Worm (Caenorhabditis elegans) whole organism, L3 larva: ENCODE measurements around the gene C55A6.1.

Experiments
- R02D3.7 ChIP-seq: fragments of 150-350 bp; optimal IDR thresholded peaks from 2 replicates; lab custom pipeline; 2014; ENCODE audit warnings: missing biosample characterization, missing genetic modification characterization
- ZK546.5 ChIP-seq: sonication (generic microtip); optimal IDR thresholded peaks from 2 replicates; lab custom pipeline; 2017; ENCODE audit warnings: missing biosample characterization, missing genetic modification characterization
- ama-1 ChIP-seq: fragments of 150-350 bp; optimal IDR thresholded peaks from 2 replicates; lab custom pipeline; 2018
- ceh-9 ChIP-seq: sonication (generic microtip); optimal IDR thresholded peaks from 2 replicates; lab custom pipeline; 2018; ENCODE audit warnings: missing biosample characterization, missing genetic modification characterization
- daf-12 ChIP-seq: fragments of 150-350 bp; optimal IDR thresholded peaks from 2 replicates; lab custom pipeline; 2014; ENCODE audit warnings: missing biosample characterization, missing genetic modification reagents, missing genetic modification characterization
- egl-27 ChIP-seq: sonication (generic microtip); optimal IDR thresholded peaks from 4 replicates; lab custom pipeline; 2017; ENCODE audit warnings: missing biosample characterization, missing genetic modification reagents, missing genetic modification characterization
- egl-5 ChIP-seq: fragments of 150-350 bp; optimal IDR thresholded peaks from 2 replicates; lab custom pipeline; 2017; ENCODE audit warnings: missing biosample characterization, missing genetic modification reagents, missing genetic modification characterization, inconsistent platforms
- elt-1 ChIP-seq: fragments of 150-350 bp; optimal IDR thresholded peaks from 2 replicates; lab custom pipeline; 2014; ENCODE audit warnings: missing biosample characterization, missing genetic modification characterization
- fkh-2 ChIP-seq: fragments of 150-350 bp; optimal IDR thresholded peaks from 2 replicates; lab custom pipeline; 2014; ENCODE audit warnings: missing biosample characterization, missing genetic modification reagents, missing genetic modification characterization
- jun-1 ChIP-seq: fragments of 150-350 bp; optimal IDR thresholded peaks from 2 replicates; lab custom pipeline; 2014; ENCODE audit warnings: missing biosample characterization, missing genetic modification reagents, missing genetic modification characterization
- lin-15B ChIP-seq: fragments of 150-350 bp; optimal IDR thresholded peaks from 2 replicates; lab custom pipeline; 2014; ENCODE audit warnings: missing biosample characterization, missing genetic modification characterization
- mdl-1 ChIP-seq: fragments of 150-350 bp; optimal IDR thresholded peaks from 2 replicates; lab custom pipeline; 2014; ENCODE audit warnings: missing biosample characterization, missing genetic modification characterization
- mml-1 ChIP-seq: fragments of 150-350 bp; sonication (generic microtip); optimal IDR thresholded peaks from 3 replicates; lab custom pipeline; 2014; ENCODE audit warnings: missing biosample characterization, missing genetic modification characterization
- nfya-1 ChIP-seq: sonication (generic microtip); optimal IDR thresholded peaks from 2 replicates; lab custom pipeline; 2017; ENCODE audit warnings: missing genetic modification characterization, mild to moderate bottlenecking, missing compliant biosample characterization, antibody characterized with exemption, moderate library complexity; ENCODE audit not compliant: insufficient read depth
- nhr-11 ChIP-seq: fragments of 150-350 bp; optimal IDR thresholded peaks from 2 replicates; lab custom pipeline; 2014; ENCODE audit warnings: missing biosample characterization, missing genetic modification characterization
- nhr-23 ChIP-seq: fragments of 150-350 bp; optimal IDR thresholded peaks from 2 replicates; lab custom pipeline; 2014; ENCODE audit warnings: missing biosample characterization, missing genetic modification reagents, missing genetic modification characterization
- nhr-25 ChIP-seq: sonication (generic microtip); optimal IDR thresholded peaks from 2 replicates; lab custom pipeline; 2017; ENCODE audit warnings: missing biosample characterization, missing genetic modification characterization
- nhr-28 ChIP-seq: fragments of 150-350 bp; optimal IDR thresholded peaks from 2 replicates; lab custom pipeline; 2014; ENCODE audit warnings: missing biosample characterization, missing genetic modification characterization
- nhr-43 ChIP-seq: sonication (generic microtip); optimal IDR thresholded peaks from 2 replicates; lab custom pipeline; 2016; ENCODE audit warnings: mild to moderate bottlenecking, missing genetic modification characterization, missing compliant biosample characterization; ENCODE audit not compliant: poor library complexity, severe bottlenecking
- nhr-76 ChIP-seq: fragments of 150-350 bp; sonication (generic microtip); optimal IDR thresholded peaks from 5 replicates; lab custom pipeline; 2014; ENCODE audit warnings: missing biosample characterization, missing genetic modification characterization
- pha-4 ChIP-seq: fragments of 150-350 bp; optimal IDR thresholded peaks from 2 replicates; lab custom pipeline; 2014; ENCODE audit warnings: missing biosample characterization, missing genetic modification reagents, missing genetic modification characterization
- pqm-1 ChIP-seq: fragments of 150-350 bp; optimal IDR thresholded peaks from 2 replicates; lab custom pipeline; 2017; ENCODE audit warnings: missing biosample characterization, missing genetic modification characterization, inconsistent platforms
- sea-2 ChIP-seq: fragments of 150-350 bp; sonication (generic microtip); optimal IDR thresholded peaks from 4 replicates; lab custom pipeline; 2014; ENCODE audit warnings: missing biosample characterization, missing genetic modification reagents, missing genetic modification characterization
- skn-1 ChIP-seq: fragments of 150-350 bp; optimal IDR thresholded peaks from 2 replicates; lab custom pipeline; 2014; ENCODE audit warnings: missing biosample characterization, missing genetic modification characterization
- unc-62 ChIP-seq: fragments of 150-350 bp; sonication (generic microtip); optimal IDR thresholded peaks from 4 replicates; lab custom pipeline; 2014; ENCODE audit warnings: missing biosample characterization, missing genetic modification reagents, missing genetic modification characterization
- zag-1 ChIP-seq: fragments of 150-350 bp; optimal IDR thresholded peaks from 2 replicates; lab custom pipeline; 2014; ENCODE audit warnings: missing biosample characterization, missing genetic modification characterization
- ztf-11 ChIP-seq: fragments of 150-350 bp; optimal IDR thresholded peaks from 2 replicates; lab custom pipeline; 2014; ENCODE audit warnings: missing biosample characterization, missing genetic modification characterization

C55A6.1 gene

ce11 chrV:11516141-11516591 is 11.4 kb upstream of the C55A6.1 start, which contains the start of gene sdz-8:
Gene sdz-8, minus strand, starts transcription at chrV:11516191.
- TF ChIP-seq nfya-1 (tag; lab: Kevin White, UChicago) (no peak), egl-27 (tag; lab: Kevin White, UChicago) (no peak), pha-4 (tag; lab: Kevin White, UChicago) (peak; percentile 12), pqm-1 (tag; lab: Kevin White, UChicago) (no peak), skn-1 (tag; lab: Kevin White, UChicago) (peak; percentile 80), nhr-43 (tag; lab: Kevin White, UChicago) (no peak)
- TF ChIP-seq, all 47 proteins: peak for 2

- TF ChIP-seq ama-1 (lab: Kevin White, UChicago), result no peak
- no peak for TF ChIP-seq mdl-1 (tag; lab: Kevin White, UChicago)
- TF ChIP-seq fkh-2 (tag; lab: Kevin White, UChicago), result no peak
- no peak for TF ChIP-seq unc-62 (GFP tag; lab: Kevin White, UChicago)
- TF ChIP-seq skn-1 (tag; lab: Kevin White, UChicago), result no peak
- TF ChIP-seq ztf-11 (tag; lab: Kevin White, UChicago), result no peak
- TF ChIP-seq jun-1 (tag; lab: Kevin White, UChicago), result no peak
- no peak for TF ChIP-seq egl-5 (tag; lab: Kevin White, UChicago)
- no peak for TF ChIP-seq R02D3.7 (tag; lab: Kevin White, UChicago)
- no peak for TF ChIP-seq daf-12 (tag; lab: Kevin White, UChicago)
- no peak for TF ChIP-seq nhr-23 (tag; lab: Kevin White, UChicago)
- no peak for TF ChIP-seq nhr-25
- TF ChIP-seq pha-4 (tag; lab: Kevin White, UChicago), result no peak
- TF ChIP-seq nhr-43 (tag; lab: Kevin White, UChicago), result no peak
- TF ChIP-seq ceh-9, result no peak
- no peak for TF ChIP-seq nhr-76
- no peak for TF ChIP-seq elt-1 (tag; lab: Kevin White, UChicago)
- TF ChIP-seq zag-1 (tag; lab: Kevin White, UChicago), result no peak
- TF ChIP-seq, all 47 proteins: peak for 0
These were observed 10.4 kb upstream of the C55A6.1 start for ce11 chrV:11515145-11515544.

- no peak for TF ChIP-seq mml-1
- peak; percentile 93 for TF ChIP-seq pha-4 (tag; lab: Kevin White, UChicago)
These were observed 9.9 kb upstream of the C55A6.1 start, which contains the start of gene C55A6.6 for ce11 chrV:11514677-11515076. Gene C55A6.6, minus strand, starts transcription at chrV:11514737.

- TF ChIP-seq pha-4 (tag; lab: Kevin White, UChicago), result peak; percentile 41
- TF ChIP-seq ZK546.5 (tag; lab: Kevin White, UChicago), result no peak
These were observed 8.7 kb upstream of the C55A6.1 start, which contains the start of gene C55A6.3 for ce11 chrV:11513432-11513831. Gene C55A6.3, minus strand, starts transcription at chrV:11513532.

- TF ChIP-seq nhr-28, result no peak
- TF ChIP-seq lin-15B (tag; lab: Kevin White, UChicago), result no peak
- TF ChIP-seq nhr-25, result peak; percentile 83
- no peak for TF ChIP-seq nhr-11 (tag; lab: Kevin White, UChicago)
These were observed 4.0 kb upstream of the C55A6.1 start, which contains the start of gene ttll-5 for ce11 chrV:11508773-11509172. Gene ttll-5, plus strand, starts transcription at chrV:11509060.

- TF ChIP-seq sea-2 (GFP tag; lab: Kevin White, UChicago), result no peak
- peak; percentile 48 for TF ChIP-seq egl-5 (tag; lab: Kevin White, UChicago)
- no peak for TF ChIP-seq elt-1 (tag; lab: Kevin White, UChicago)
- peak; percentile 84 for TF ChIP-seq pha-4 (tag; lab: Kevin White, UChicago)
- peak; percentile 18 for TF ChIP-seq nfya-1 (tag; lab: Kevin White, UChicago)
- TF ChIP-seq, all 47 proteins: peak for 3
These were observed 1.6 kb upstream of the C55A6.1 start for ce11 chrV:11506347-11506746.

- TF ChIP-seq nhr-43 (tag; lab: Kevin White, UChicago), result peak; percentile 24
- TF ChIP-seq R02D3.7 (tag; lab: Kevin White, UChicago), result no peak
- peak; percentile 100 for TF ChIP-seq nfya-1 (tag; lab: Kevin White, UChicago)
- TF ChIP-seq lin-15B (tag; lab: Kevin White, UChicago), result peak; percentile 27
These were observed 1.6 kb downstream of the C55A6.1 start, which contains the start of gene C55A6.12 for ce11 chrV:11503081-11503751. Gene C55A6.12, minus strand, starts transcription at chrV:11503131.
